Worm (Caenorhabditis elegans) whole organism, L2 larva: ENCODE data around the gene fbxa-82.

Experiments used
- ceh-82 ChIP-seq: fragments of 150-350 bp; optimal IDR thresholded peaks from 2 replicates; lab custom pipeline; 2014; ENCODE audit warnings: missing biosample characterization, missing genetic modification characterization
- mab-5 ChIP-seq: fragments of 150-350 bp; optimal IDR thresholded peaks from 2 replicates; lab custom pipeline; 2014; ENCODE audit warnings: missing biosample characterization, missing genetic modification characterization

DNA sequence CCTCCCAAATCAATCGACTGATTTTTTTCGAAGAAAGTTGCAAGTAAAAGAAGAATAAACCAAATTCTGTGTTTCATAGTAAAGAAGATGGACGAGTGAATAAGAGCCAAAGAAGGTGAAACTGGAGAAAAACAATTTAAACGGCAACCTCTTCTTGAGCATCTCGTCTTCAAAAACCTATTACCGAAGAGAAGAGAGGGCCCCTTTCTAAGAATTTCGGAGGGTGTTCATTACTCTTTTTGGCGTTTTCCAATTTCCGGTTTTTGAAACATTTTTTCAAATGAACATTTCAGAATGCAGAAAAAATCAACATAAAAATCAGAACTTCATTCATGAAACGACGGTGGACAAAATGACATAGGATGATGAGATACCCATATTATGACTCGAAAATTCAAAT is 40.8 kb downstream of the fbxa-82 start, which contains the start of gene nmr-2:
- no peak for TF ChIP-seq mab-5 (tag; lab: Kevin White, UChicago)
- TF ChIP-seq ceh-82 (tag; lab: Kevin White, UChicago) = no peak
